Fruit fly (Drosophila melanogaster) whole organism, prepupa: ENCODE measurements around the gene CG13694.

Experiments
- CG15336 ChIP-seq: fragments of 200-800 bp; sonication (Bioruptor generic); IDR thresholded peaks from 2 replicates; pipeline ENCODE4 v1.3.6; 2022; ENCODE audit warnings: missing biosample characterization, missing genetic modification characterization
- CG16779 ChIP-seq: fragments of 200-800 bp; sonication (Bioruptor generic); optimal IDR thresholded peaks from 3 replicates; lab custom pipeline; 2017; ENCODE audit warnings: missing biosample characterization, mild to moderate bottlenecking, missing genetic modification characterization
- CG3032 ChIP-seq: fragments of 200-800 bp; optimal IDR thresholded peaks from 2 replicates; lab custom pipeline; 2019; ENCODE audit warnings: missing biosample characterization, mild to moderate bottlenecking, missing genetic modification characterization, moderate library complexity
- CG31627 ChIP-seq: fragments of 200-800 bp; sonication (Bioruptor generic); optimal IDR thresholded peaks from 3 replicates; lab custom pipeline; 2016; ENCODE audit warnings: missing biosample characterization, missing genetic modification characterization
- CG34406 ChIP-seq: fragments of 200-800 bp; sonication (Bioruptor generic); optimal IDR thresholded peaks from 3 replicates; lab custom pipeline; 2016; ENCODE audit warnings: missing biosample characterization, missing genetic modification characterization
- Eip93F ChIP-seq: fragments of 200-800 bp; sonication (Bioruptor generic); optimal IDR thresholded peaks from 2 replicates; lab custom pipeline; 2016; ENCODE audit warnings: missing biosample characterization, mild to moderate bottlenecking, missing genetic modification characterization
- Ets96B ChIP-seq: fragments of 200-800 bp; optimal IDR thresholded peaks from 2 replicates; lab custom pipeline; 2019; ENCODE audit warnings: missing biosample characterization, mild to moderate bottlenecking, missing genetic modification characterization, moderate library complexity
- Gug ChIP-seq: fragments of 200-800 bp; sonication (Bioruptor generic); IDR thresholded peaks from 2 replicates; pipeline ENCODE4 v1.3.6; 2022; ENCODE audit warnings: missing biosample characterization, missing genetic modification characterization
- Hr4 ChIP-seq: fragments of 200-800 bp; sonication (Bioruptor generic); optimal IDR thresholded peaks from 3 replicates; lab custom pipeline; 2016; ENCODE audit warnings: missing biosample characterization, missing genetic modification characterization
- Met ChIP-seq: fragments of 200-800 bp; sonication (Bioruptor generic); optimal IDR thresholded peaks from 3 replicates; lab custom pipeline; 2016; ENCODE audit warnings: missing biosample characterization, missing genetic modification characterization
- eg ChIP-seq: fragments of 200-800 bp; sonication (Bioruptor generic); IDR thresholded peaks from 3 replicates; pipeline ENCODE4 v1.3.6; 2022; ENCODE audit warnings: missing biosample characterization, missing genetic modification characterization
- fd59A ChIP-seq: fragments of 200-800 bp; sonication (Bioruptor generic); optimal IDR thresholded peaks from 2 replicates; lab custom pipeline; 2017; ENCODE audit warnings: missing biosample characterization, mild to moderate bottlenecking, missing genetic modification characterization, missing genetic modification reagents
- topi ChIP-seq: fragments of 200-800 bp; sonication (Bioruptor generic); optimal IDR thresholded peaks from 3 replicates; lab custom pipeline; 2016; ENCODE audit warnings: missing biosample characterization, missing genetic modification characterization
- vri ChIP-seq: fragments of 200-800 bp; sonication (Bioruptor generic); optimal IDR thresholded peaks from 3 replicates; lab custom pipeline; 2016; ENCODE audit warnings: missing biosample characterization, mild to moderate bottlenecking, missing genetic modification characterization

DNA sequence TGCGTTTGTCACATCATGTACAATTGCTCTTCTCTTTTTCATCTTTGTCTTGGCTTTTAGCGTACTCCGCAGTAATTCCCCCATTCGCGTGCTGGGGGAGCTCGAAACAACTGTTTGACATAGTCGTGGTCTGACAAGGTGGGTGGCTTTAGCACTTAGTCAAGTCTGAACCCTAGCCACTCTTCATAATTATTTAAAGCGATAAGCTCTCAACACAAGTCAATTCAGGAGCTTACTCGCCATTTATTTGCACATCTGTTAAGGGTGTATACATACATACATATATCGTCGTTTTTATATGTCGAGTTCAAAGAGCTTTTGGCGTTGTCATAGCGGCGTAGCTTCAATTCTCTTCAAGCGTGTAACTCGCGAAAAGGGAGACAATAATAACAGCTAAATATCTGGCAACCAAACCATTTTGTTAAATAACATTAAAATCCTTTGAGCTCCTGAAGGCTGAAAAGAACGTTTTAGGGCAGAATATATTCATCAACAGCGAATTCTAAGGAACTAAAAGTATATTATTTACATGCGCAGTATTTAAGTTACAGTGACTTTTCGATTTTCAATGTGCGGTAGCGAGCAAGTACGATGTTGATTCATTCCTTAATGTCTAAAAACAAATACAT is 42.4 kb downstream of the CG13694 start:
- TF ChIP-seq vri (GFP tag; lab: Kevin White, UChicago) (no peak), CG3032 (tag; lab: Kevin White, UChicago) (no peak), Eip93F (GFP tag; lab: Kevin White, UChicago) (no peak), Hr4 (GFP tag; lab: Kevin White, UChicago) (no peak), CG16779 (tag; lab: Kevin White, UChicago) (no peak), Ets96B (tag; lab: Kevin White, UChicago) (no peak), topi (no peak), Met (no peak), Gug (no peak), CG15336 (no peak), fd59A (no peak), CG31627 (GFP tag; lab: Kevin White, UChicago) (no peak), eg (GFP tag; lab: Robert Waterston, UW) (no peak), CG34406 (GFP tag; lab: Kevin White, UChicago) (no peak)
